Worm (Caenorhabditis elegans): ENCODE measurements around the gene T12D8.10.

Gene T12D8.10

DNA sequence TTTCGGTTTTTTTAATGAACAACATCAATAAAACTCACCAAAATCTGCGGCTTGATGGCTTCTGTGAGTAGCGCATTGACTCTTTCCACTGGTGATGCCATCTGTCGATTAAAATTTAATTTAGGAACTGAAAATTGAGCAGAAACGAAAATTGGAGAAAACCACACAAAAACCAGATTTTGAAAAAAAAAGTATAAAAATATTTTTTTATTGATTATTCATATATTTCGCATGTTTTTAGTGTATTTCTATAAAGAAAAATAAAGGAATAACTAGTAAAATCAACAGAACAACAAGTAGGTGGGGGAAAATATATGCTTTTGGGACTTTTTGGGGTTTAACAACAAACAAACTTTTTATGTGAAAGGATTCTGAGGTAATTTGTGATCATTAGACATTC, at the start of gene T12D8.10:
T12D8.10 (minus strand) TSS at position 101 of the 400 bp plus-strand sequence.
- no peak for TF ChIP-seq pes-1 (GFP tag; IDR thresholded peaks at IDR 0.05)
- no peak for TF ChIP-seq tbx-37 (GFP tag; conservative IDR thresholded peaks at IDR 0.05)
- no peak for TF ChIP-seq hnd-1 (tag; optimal IDR thresholded peaks at IDR 0.05)
- no peak for TF ChIP-seq aly-1 (tag; optimal IDR thresholded peaks at IDR 0.05)
- no peak for TF ChIP-seq sea-1 (GFP tag; conservative IDR thresholded peaks at IDR 0.05)
- TF ChIP-seq B0310.2 (tag; optimal IDR thresholded peaks at IDR 0.05) = no peak
- TF ChIP-seq hmg-4 (GFP tag; optimal IDR thresholded peaks at IDR 0.05) = no peak
- TF ChIP-seq tbx-11 (GFP tag; IDR thresholded peaks at IDR 0.05) = no peak

- TF ChIP-seq F13C5.2 (tag; optimal IDR thresholded peaks at IDR 0.05) (no peak), hmg-4 (GFP tag; optimal IDR thresholded peaks at IDR 0.05) (no peak), hmbx-1 (tag; optimal IDR thresholded peaks at IDR 0.05) (no peak), scrt-1 (GFP tag; IDR thresholded peaks at IDR 0.05) (no peak), pes-1 (GFP tag; IDR thresholded peaks at IDR 0.05) (no peak), sea-1 (GFP tag; conservative IDR thresholded peaks at IDR 0.05) (no peak), ceh-13 (GFP tag; optimal IDR thresholded peaks at IDR 0.05) (no peak), tbx-11 (GFP tag; IDR thresholded peaks at IDR 0.05) (no peak), ama-1 (optimal IDR thresholded peaks at IDR 0.05) (no peak), aly-1 (tag; optimal IDR thresholded peaks at IDR 0.05) (no peak), flt-1 (GFP tag; IDR thresholded peaks at IDR 0.05) (no peak), B0310.2 (tag; optimal IDR thresholded peaks at IDR 0.05) (no peak), ceh-36 (tag; optimal IDR thresholded peaks at IDR 0.05) (no peak)
These were observed 45.1 kb upstream of the T12D8.10 start, which contains the start of gene cul-2 for ce11 chrIII:13687211-13687610. Gene cul-2 (plus strand): TSS chrIII:13687269.

DNA sequence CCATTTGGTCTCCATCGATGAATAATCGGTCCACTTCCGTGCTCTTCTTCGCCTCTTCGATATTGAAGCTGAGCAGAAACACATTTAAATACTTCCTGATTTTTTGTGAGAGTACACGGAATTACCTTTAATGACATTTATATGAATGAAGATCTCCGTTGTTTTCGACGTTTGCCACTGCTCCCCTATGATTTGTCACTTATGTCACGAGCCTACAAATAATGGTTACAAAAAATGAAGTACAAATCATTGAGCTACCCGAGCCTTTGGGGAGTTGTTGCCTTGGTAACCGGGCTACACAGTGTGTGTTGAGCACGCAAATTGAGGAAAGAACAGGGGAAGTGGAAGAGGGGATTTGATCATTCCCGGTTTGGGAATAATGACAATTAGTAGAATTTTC, 44.2 kb upstream of the T12D8.10 start, which contains the start of gene dyf-2:
dyf-2 (minus strand) TSS at position 137 of the 400 bp plus-strand sequence.
- TF ChIP-seq tbx-37 (GFP tag; conservative IDR thresholded peaks at IDR 0.05) = no peak
- TF ChIP-seq F13C5.2 (tag; optimal IDR thresholded peaks at IDR 0.05) = no peak
- TF ChIP-seq sea-1 (GFP tag; conservative IDR thresholded peaks at IDR 0.05) = no peak
- no peak for TF ChIP-seq ceh-36 (tag; optimal IDR thresholded peaks at IDR 0.05)
- no peak for TF ChIP-seq scrt-1 (GFP tag; IDR thresholded peaks at IDR 0.05)
- no peak for TF ChIP-seq pes-1 (GFP tag; IDR thresholded peaks at IDR 0.05)

ce11 chrIII:13684236-13684635, 42.1 kb upstream of the T12D8.10 start:
- TF ChIP-seq sea-1 (GFP tag; conservative IDR thresholded peaks at IDR 0.05) = no peak
- TF ChIP-seq ceh-13 (GFP tag; optimal IDR thresholded peaks at IDR 0.05) = no peak
- TF ChIP-seq pes-1 (GFP tag; IDR thresholded peaks at IDR 0.05) = no peak
- TF ChIP-seq tra-4 (tag; optimal IDR thresholded peaks at IDR 0.05) = no peak
- no peak for TF ChIP-seq flt-1 (GFP tag; IDR thresholded peaks at IDR 0.05)
- TF ChIP-seq scrt-1 (GFP tag; IDR thresholded peaks at IDR 0.05) = no peak
- TF ChIP-seq ceh-36 (tag; optimal IDR thresholded peaks at IDR 0.05) = no peak
- TF ChIP-seq tbx-37 (GFP tag; conservative IDR thresholded peaks at IDR 0.05) = no peak
- no peak for TF ChIP-seq ets-7 (tag; optimal IDR thresholded peaks at IDR 0.05)

DNA sequence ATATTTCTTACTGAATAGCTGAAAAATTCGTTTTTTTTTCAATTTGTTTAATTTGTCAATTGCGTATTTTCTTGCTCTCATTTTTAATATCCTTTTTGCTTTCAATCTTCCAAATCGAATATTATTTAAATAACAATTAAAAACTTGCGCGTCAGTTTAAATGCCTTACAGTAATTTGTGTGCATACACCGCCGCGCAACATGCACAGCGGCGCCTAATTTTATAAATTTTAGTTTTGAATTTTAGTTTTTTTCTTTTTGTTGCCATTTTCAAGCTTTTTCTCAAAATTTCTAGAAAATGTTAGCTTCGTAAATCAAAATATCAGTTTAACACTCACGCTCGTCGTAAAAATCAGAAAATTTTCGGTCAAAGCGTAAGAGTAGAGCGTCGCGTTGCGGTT, 41.1 kb upstream of the T12D8.10 start:
- TF ChIP-seq pes-1 (GFP tag; IDR thresholded peaks at IDR 0.05) (no peak), tra-4 (tag; optimal IDR thresholded peaks at IDR 0.05) (no peak), hnd-1 (tag; optimal IDR thresholded peaks at IDR 0.05) (no peak), ceh-36 (tag; optimal IDR thresholded peaks at IDR 0.05) (no peak), ets-7 (tag; optimal IDR thresholded peaks at IDR 0.05) (no peak), flt-1 (GFP tag; IDR thresholded peaks at IDR 0.05) (no peak), hmbx-1 (tag; optimal IDR thresholded peaks at IDR 0.05) (no peak), aly-1 (tag; optimal IDR thresholded peaks at IDR 0.05) (no peak), hmg-4 (GFP tag; optimal IDR thresholded peaks at IDR 0.05) (no peak), B0310.2 (tag; optimal IDR thresholded peaks at IDR 0.05) (no peak), F13C5.2 (tag; optimal IDR thresholded peaks at IDR 0.05) (no peak), scrt-1 (GFP tag; IDR thresholded peaks at IDR 0.05) (no peak), tbx-37 (GFP tag; conservative IDR thresholded peaks at IDR 0.05) (no peak), ceh-13 (GFP tag; optimal IDR thresholded peaks at IDR 0.05) (no peak)

- no peak for TF ChIP-seq ceh-13 (GFP tag; optimal IDR thresholded peaks at IDR 0.05)
- no peak for TF ChIP-seq scrt-1 (GFP tag; IDR thresholded peaks at IDR 0.05)
- TF ChIP-seq sea-1 (GFP tag; conservative IDR thresholded peaks at IDR 0.05) = no peak
- TF ChIP-seq ets-7 (tag; optimal IDR thresholded peaks at IDR 0.05) = no peak
- TF ChIP-seq ceh-36 (tag; optimal IDR thresholded peaks at IDR 0.05) = no peak
- no peak for TF ChIP-seq flt-1 (GFP tag; IDR thresholded peaks at IDR 0.05)
- no peak for TF ChIP-seq ama-1 (optimal IDR thresholded peaks at IDR 0.05)
- TF ChIP-seq aly-1 (tag; optimal IDR thresholded peaks at IDR 0.05) = no peak
- no peak for TF ChIP-seq B0310.2 (tag; optimal IDR thresholded peaks at IDR 0.05)
- TF ChIP-seq tbx-37 (GFP tag; conservative IDR thresholded peaks at IDR 0.05) = no peak
- TF ChIP-seq hnd-1 (tag; optimal IDR thresholded peaks at IDR 0.05) = no peak
- TF ChIP-seq tra-4 (tag; optimal IDR thresholded peaks at IDR 0.05) = no peak
These were observed 39.9 kb upstream of the T12D8.10 start for ce11 chrIII:13682019-13682418.

DNA sequence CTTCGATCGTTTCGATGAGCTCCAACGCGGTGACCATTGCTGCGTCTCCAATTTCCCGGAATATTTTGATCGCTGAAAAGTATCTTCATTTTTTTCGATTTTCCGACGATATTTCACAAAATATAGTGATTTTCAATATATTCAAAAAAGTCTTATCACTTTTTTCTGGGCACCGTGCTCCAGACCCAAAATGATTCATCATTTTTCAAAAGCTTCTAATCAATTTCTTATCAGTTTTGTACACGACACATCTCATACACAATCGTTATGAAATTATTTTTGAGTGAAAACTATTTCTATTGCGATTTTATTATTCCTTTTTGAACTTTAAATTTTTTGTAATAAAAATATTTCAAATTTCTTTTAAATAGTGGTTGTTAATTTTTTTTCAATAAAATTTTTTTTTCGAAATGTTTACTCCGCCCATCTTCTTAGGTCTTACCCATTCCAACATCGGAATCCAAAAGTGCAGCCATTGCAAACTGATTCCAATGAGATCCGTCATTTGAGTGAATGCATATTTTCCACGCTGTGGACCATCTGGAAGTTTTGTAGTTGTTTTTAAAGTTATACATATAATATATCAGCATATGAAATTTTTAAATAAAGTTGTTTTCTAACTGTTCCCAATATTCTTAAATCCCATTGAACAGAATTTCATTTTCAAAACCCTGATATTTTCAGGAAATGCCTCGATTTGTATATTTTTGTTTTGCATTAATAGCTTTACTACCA, 36.8 kb upstream of the T12D8.10 start, which contains the start of gene sid-2:
sid-2 (plus strand) TSS at position 685 of the 735 bp plus-strand sequence.
- no peak for TF ChIP-seq ets-7 (tag; optimal IDR thresholded peaks at IDR 0.05)
- TF ChIP-seq F13C5.2 (tag; optimal IDR thresholded peaks at IDR 0.05) = no peak
- TF ChIP-seq B0310.2 (tag; optimal IDR thresholded peaks at IDR 0.05) = no peak
- no peak for TF ChIP-seq hmbx-1 (tag; optimal IDR thresholded peaks at IDR 0.05)
- no peak for TF ChIP-seq hnd-1 (tag; optimal IDR thresholded peaks at IDR 0.05)
- no peak for TF ChIP-seq ama-1 (optimal IDR thresholded peaks at IDR 0.05)
- no peak for TF ChIP-seq ceh-13 (GFP tag; optimal IDR thresholded peaks at IDR 0.05)
- TF ChIP-seq ceh-36 (tag; optimal IDR thresholded peaks at IDR 0.05) = no peak
- no peak for TF ChIP-seq aly-1 (tag; optimal IDR thresholded peaks at IDR 0.05)
- TF ChIP-seq sea-1 (GFP tag; conservative IDR thresholded peaks at IDR 0.05) = no peak
- TF ChIP-seq hmg-4 (GFP tag; optimal IDR thresholded peaks at IDR 0.05) = no peak
- TF ChIP-seq tbx-37 (GFP tag; conservative IDR thresholded peaks at IDR 0.05) = no peak
- TF ChIP-seq pes-1 (GFP tag; IDR thresholded peaks at IDR 0.05) = no peak
- no peak for TF ChIP-seq flt-1 (GFP tag; IDR thresholded peaks at IDR 0.05)
- no peak for TF ChIP-seq tra-4 (tag; optimal IDR thresholded peaks at IDR 0.05)
- TF ChIP-seq scrt-1 (GFP tag; IDR thresholded peaks at IDR 0.05) = no peak

Data from whole organism, early embryonic.